Worm (Caenorhabditis elegans) whole organism, late embryonic: Measurements from ENCODE around the gene R05D3.12.
A peak's percentile ranks its signal among the peaks of the same experiment; 100 is the strongest.

Experiments used
- C38D4.7 ChIP-seq: fragments of 200-800 bp; sonication (Bioruptor generic); optimal IDR thresholded peaks from 2 replicates; lab custom pipeline; 2018; ENCODE audit warnings: mild to moderate bottlenecking, missing genetic modification characterization, moderate library complexity, missing compliant biosample characterization
- K02D7.2 ChIP-seq: sonication (generic microtip); optimal IDR thresholded peaks from 2 replicates; lab custom pipeline; 2017; ENCODE audit warnings: mild to moderate bottlenecking, missing genetic modification characterization, missing compliant biosample characterization
- K09A11.1 ChIP-seq: sonication (generic microtip); optimal IDR thresholded peaks from 2 replicates; lab custom pipeline; 2017; ENCODE audit warnings: antibody characterized with exemption, mild to moderate bottlenecking, missing genetic modification characterization, missing compliant biosample characterization; ENCODE audit not compliant: insufficient read depth
- T23F11.4 ChIP-seq: fragments of 200-800 bp; sonication (Bioruptor generic); optimal IDR thresholded peaks from 2 replicates; lab custom pipeline; 2018; ENCODE audit warnings: mild to moderate bottlenecking, missing genetic modification characterization, missing compliant biosample characterization
- ceh-14 ChIP-seq: sonication (generic microtip); optimal IDR thresholded peaks from 2 replicates; lab custom pipeline; 2016; ENCODE audit warnings: missing genotype, missing genetic modification characterization, missing compliant biosample characterization
- ceh-19 ChIP-seq: fragments of 200-800 bp; sonication (Bioruptor generic); optimal IDR thresholded peaks from 2 replicates; lab custom pipeline; 2018; ENCODE audit warnings: mild to moderate bottlenecking, missing genetic modification characterization, missing compliant biosample characterization
- ceh-31 ChIP-seq: sonication (generic microtip); optimal IDR thresholded peaks from 2 replicates; lab custom pipeline; 2016; ENCODE audit warnings: missing genetic modification characterization, missing compliant biosample characterization
- ceh-34 ChIP-seq: sonication (generic microtip); optimal IDR thresholded peaks from 2 replicates; lab custom pipeline; 2016; ENCODE audit warnings: mild to moderate bottlenecking, missing genetic modification characterization, missing compliant biosample characterization
- ceh-48 ChIP-seq: sonication (generic microtip); optimal IDR thresholded peaks from 2 replicates; lab custom pipeline; 2016; ENCODE audit warnings: missing genetic modification characterization, inconsistent platforms, missing compliant biosample characterization
- ceh-6 ChIP-seq: fragments of 200-800 bp; sonication (Bioruptor generic); optimal IDR thresholded peaks from 2 replicates; lab custom pipeline; 2018; ENCODE audit warnings: mild to moderate bottlenecking, missing genetic modification characterization, missing compliant biosample characterization
- ceh-9 ChIP-seq: sonication (generic microtip); optimal IDR thresholded peaks from 2 replicates; lab custom pipeline; 2016; ENCODE audit warnings: mild to moderate bottlenecking, missing genetic modification characterization, inconsistent platforms, missing compliant biosample characterization
- che-1 ChIP-seq: sonication (generic microtip); optimal IDR thresholded peaks from 2 replicates; lab custom pipeline; 2016; ENCODE audit warnings: mild to moderate bottlenecking, missing genetic modification characterization, missing compliant biosample characterization
- dve-1 ChIP-seq: sonication (generic microtip); optimal IDR thresholded peaks from 2 replicates; lab custom pipeline; 2017; ENCODE audit warnings: antibody characterized with exemption, mild to moderate bottlenecking, missing genetic modification characterization, missing compliant biosample characterization
- elt-2 ChIP-seq: sonication (generic microtip); optimal IDR thresholded peaks from 2 replicates; lab custom pipeline; 2016; ENCODE audit warnings: missing genetic modification reagents, missing genetic modification characterization, missing compliant biosample characterization
- ets-4 ChIP-seq: sonication (generic microtip); optimal IDR thresholded peaks from 2 replicates; lab custom pipeline; 2016; ENCODE audit warnings: missing genetic modification characterization, missing compliant biosample characterization
- eyg-1 ChIP-seq: sonication (generic microtip); optimal IDR thresholded peaks from 2 replicates; lab custom pipeline; 2016; ENCODE audit warnings: missing genotype, missing genetic modification characterization, missing compliant biosample characterization
- fax-1 ChIP-seq: sonication (generic microtip); optimal IDR thresholded peaks from 2 replicates; lab custom pipeline; 2016; ENCODE audit warnings: missing genotype, missing genetic modification characterization, missing compliant biosample characterization
- fkh-10 ChIP-seq: fragments of 150-350 bp; optimal IDR thresholded peaks from 2 replicates; lab custom pipeline; 2014; ENCODE audit warnings: missing biosample characterization, missing genetic modification reagents, missing genetic modification characterization
- hlh-30 ChIP-seq: sonication (generic microtip); optimal IDR thresholded peaks from 2 replicates; lab custom pipeline; 2017; ENCODE audit warnings: antibody characterized with exemption, missing genetic modification characterization, missing compliant biosample characterization; ENCODE audit not compliant: insufficient read depth
- hlh-8 ChIP-seq: sonication (generic microtip); optimal IDR thresholded peaks from 2 replicates; lab custom pipeline; 2016; ENCODE audit warnings: missing genotype, missing genetic modification characterization, missing compliant biosample characterization
- lim-6 ChIP-seq: sonication (generic microtip); optimal IDR thresholded peaks from 2 replicates; lab custom pipeline; 2016; ENCODE audit warnings: missing genetic modification characterization, missing compliant biosample characterization
- lin-11 ChIP-seq: fragments of 200-800 bp; sonication (Bioruptor generic); optimal IDR thresholded peaks from 2 replicates; lab custom pipeline; 2018; ENCODE audit warnings: mild to moderate bottlenecking, missing genetic modification characterization, missing compliant biosample characterization
- pag-3 ChIP-seq: sonication (generic microtip); optimal IDR thresholded peaks from 2 replicates; lab custom pipeline; 2016; ENCODE audit warnings: missing compliant biosample characterization, missing genetic modification characterization, borderline replicate concordance
- pat-9 ChIP-seq: fragments of 200-800 bp; sonication (Bioruptor generic); optimal IDR thresholded peaks from 2 replicates; lab custom pipeline; 2018; ENCODE audit warnings: mild to moderate bottlenecking, missing genetic modification characterization, moderate library complexity, missing compliant biosample characterization
- rnt-1 ChIP-seq: sonication (generic microtip); optimal IDR thresholded peaks from 2 replicates; lab custom pipeline; 2016; ENCODE audit warnings: missing genetic modification characterization, missing compliant biosample characterization
- sdc-2 ChIP-seq: sonication (generic microtip); optimal IDR thresholded peaks from 2 replicates; lab custom pipeline; 2016; ENCODE audit warnings: missing genotype, missing genetic modification characterization, missing compliant biosample characterization
- sox-2 ChIP-seq: fragments of 200-800 bp; sonication (Bioruptor generic); IDR thresholded peaks from 2 replicates; pipeline ENCODE4 v1.3.6; 2022; ENCODE audit warnings: missing genetic modification reagents, missing genetic modification characterization, missing compliant biosample characterization
- sox-4 ChIP-seq: sonication (generic microtip); optimal IDR thresholded peaks from 2 replicates; lab custom pipeline; 2017; ENCODE audit warnings: mild to moderate bottlenecking, missing genetic modification characterization, inconsistent platforms, missing compliant biosample characterization
- ttx-3 ChIP-seq: sonication (generic microtip); optimal IDR thresholded peaks from 2 replicates; lab custom pipeline; 2016; ENCODE audit warnings: missing genetic modification reagents, missing genetic modification characterization, missing compliant biosample characterization
- unc-42 ChIP-seq: sonication (generic microtip); optimal IDR thresholded peaks from 2 replicates; lab custom pipeline; 2016; ENCODE audit warnings: missing genotype, missing genetic modification characterization, missing compliant biosample characterization
- ztf-16 ChIP-seq: sonication (generic microtip); optimal IDR thresholded peaks from 2 replicates; lab custom pipeline; 2017; ENCODE audit warnings: missing genetic modification characterization, missing compliant biosample characterization

Gene R05D3.12

ce11 chrIII:8389539-8389938, 8.8 kb downstream of the R05D3.12 start, which contains the start of gene ZK353.4:
ZK353.4 (minus strand) TSS chrIII:8389639.
- TF ChIP-seq eyg-1 (tag; lab: Kevin White, UChicago) (no peak), fkh-10 (GFP tag; lab: Kevin White, UChicago) (no peak), pag-3 (tag; lab: Kevin White, UChicago) (no peak), hlh-8 (no peak), ceh-48 (tag; lab: Kevin White, UChicago) (no peak), ceh-6 (GFP tag; lab: Kevin White, UChicago) (no peak), ztf-16 (tag; lab: Kevin White, UChicago) (no peak), ets-4 (no peak), pat-9 (tag; lab: Kevin White, UChicago) (no peak)
- TF ChIP-seq, all 69 proteins: peak for 0

ce11 chrIII:8392307-8392706, 11.6 kb downstream of the R05D3.12 start:
- TF ChIP-seq unc-42, result peak; percentile 81
- TF ChIP-seq sox-4 (tag; lab: Kevin White, UChicago), result no peak

- TF ChIP-seq lim-6 (tag; lab: Kevin White, UChicago), result no peak
- no peak for TF ChIP-seq ceh-6 (GFP tag; lab: Kevin White, UChicago)
- TF ChIP-seq dve-1 (tag; lab: Kevin White, UChicago), result no peak
- no peak for TF ChIP-seq rnt-1
- TF ChIP-seq ceh-31, result no peak
- no peak for TF ChIP-seq K09A11.1 (tag; lab: Kevin White, UChicago)
- no peak for TF ChIP-seq ceh-19 (GFP tag; lab: Kevin White, UChicago)
- no peak for TF ChIP-seq eyg-1 (tag; lab: Kevin White, UChicago)
- no peak for TF ChIP-seq ets-4
- TF ChIP-seq ceh-14 (tag; lab: Kevin White, UChicago), result no peak
Observed at ce11 chrIII:8394374-8395302, 13.9 kb downstream of the R05D3.12 start, which contains the start of gene ZK353.10. ZK353.10 (minus strand) TSS chrIII:8394424.

ce11 chrIII:8395685-8396084, 14.9 kb downstream of the R05D3.12 start, which contains the start of gene ZK353.3:
ZK353.3 (plus strand) TSS chrIII:8395985.
- TF ChIP-seq C38D4.7 (GFP tag; lab: Kevin White, UChicago) (no peak), ttx-3 (no peak), lim-6 (tag; lab: Kevin White, UChicago) (no peak), fax-1 (tag; lab: Kevin White, UChicago) (no peak), T23F11.4 (GFP tag; lab: Kevin White, UChicago) (no peak)
- TF ChIP-seq, all 69 proteins: peak for 0

ce11 chrIII:8398411-8398810, 17.7 kb downstream of the R05D3.12 start, which contains the start of gene ZK353.2:
ZK353.2 (plus strand) TSS chrIII:8398711.
- TF ChIP-seq sox-2 (GFP tag; lab: Robert Waterston, UW) (no peak), ceh-34 (tag; lab: Kevin White, UChicago) (no peak), rnt-1 (no peak), ttx-3 (no peak), ceh-31 (no peak), K02D7.2 (no peak), che-1 (tag; lab: Kevin White, UChicago) (no peak), sdc-2 (tag; lab: Kevin White, UChicago) (no peak), unc-42 (no peak), lin-11 (tag; lab: Kevin White, UChicago) (no peak), fax-1 (tag; lab: Kevin White, UChicago) (no peak), T23F11.4 (GFP tag; lab: Kevin White, UChicago) (no peak)

- peak; percentile 66 for TF ChIP-seq elt-2 (tag; lab: Kevin White, UChicago)
- no peak for TF ChIP-seq ceh-9 (tag; lab: Kevin White, UChicago)
- TF ChIP-seq che-1 (tag; lab: Kevin White, UChicago), result no peak
- TF ChIP-seq hlh-30, result no peak
Observed at ce11 chrIII:8400478-8400877, 19.7 kb downstream of the R05D3.12 start.
